Worm (Caenorhabditis elegans) whole organism, late embryonic: ENCODE data around the gene T02D1.7.

ENCODE experiments used
- nhr-11 ChIP-seq: fragments of 150-350 bp; optimal IDR thresholded peaks from 2 replicates; lab custom pipeline; 2014; ENCODE audit warnings: missing biosample characterization, missing genetic modification characterization
- sox-2 ChIP-seq: fragments of 200-800 bp; sonication (Bioruptor generic); IDR thresholded peaks from 2 replicates; pipeline ENCODE4 v1.3.6; 2022; ENCODE audit warnings: missing genetic modification reagents, missing genetic modification characterization, missing compliant biosample characterization

DNA sequence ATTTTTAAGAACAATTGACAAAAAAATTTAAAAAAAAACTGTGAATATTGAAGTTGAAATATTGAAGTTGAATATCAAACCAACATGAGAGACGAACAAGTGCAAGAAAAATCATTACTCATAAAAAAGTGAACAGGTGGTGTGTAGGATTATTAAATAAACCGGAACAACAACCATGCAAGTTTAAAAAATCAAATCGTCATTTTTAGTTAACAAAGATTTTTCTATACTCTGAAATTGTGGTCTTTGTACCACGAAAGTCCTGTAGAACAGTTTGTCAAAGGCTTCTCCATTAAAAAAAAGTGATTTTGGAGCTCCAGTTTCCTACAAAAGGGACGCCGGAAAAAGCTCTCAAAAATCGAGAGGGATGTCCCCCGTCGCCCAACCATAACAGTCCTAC is 33.1 kb upstream of the T02D1.7 start, which contains the start of gene C06A12.19:
- no peak for TF ChIP-seq sox-2 (GFP tag; lab: Robert Waterston, UW)
- TF ChIP-seq nhr-11 (tag; lab: Kevin White, UChicago): no peak
